Worm (Caenorhabditis elegans) whole organism, L4/young adult: ENCODE data around the gene hda-2.

Source experiments
- W03F9.2 ChIP-seq: fragments of 150-350 bp; optimal IDR thresholded peaks from 2 replicates; lab custom pipeline; 2014; ENCODE audit warnings: missing biosample characterization, missing genetic modification characterization
- dao-5 ChIP-seq: sonication (generic microtip); optimal IDR thresholded peaks from 2 replicates; lab custom pipeline; 2016; ENCODE audit warnings: missing genotype, missing genetic modification characterization, moderate library complexity, missing compliant biosample characterization
- him-1 ChIP-seq: sonication (generic microtip); optimal IDR thresholded peaks from 2 replicates; lab custom pipeline; 2016; ENCODE audit warnings: missing genotype, missing genetic modification reagents, missing genetic modification characterization, missing compliant biosample characterization

ce11 chrII:8028730-8029129 lies 6.4 kb upstream of the hda-2 start:
- TF ChIP-seq him-1 (tag; lab: Kevin White, UChicago): no peak
- TF ChIP-seq W03F9.2 (tag; lab: Kevin White, UChicago): no peak
- TF ChIP-seq dao-5 (tag; lab: Kevin White, UChicago): no peak
